Worm (Caenorhabditis elegans): ENCODE data around the gene C09B9.2.

The C09B9.2 gene

DNA sequence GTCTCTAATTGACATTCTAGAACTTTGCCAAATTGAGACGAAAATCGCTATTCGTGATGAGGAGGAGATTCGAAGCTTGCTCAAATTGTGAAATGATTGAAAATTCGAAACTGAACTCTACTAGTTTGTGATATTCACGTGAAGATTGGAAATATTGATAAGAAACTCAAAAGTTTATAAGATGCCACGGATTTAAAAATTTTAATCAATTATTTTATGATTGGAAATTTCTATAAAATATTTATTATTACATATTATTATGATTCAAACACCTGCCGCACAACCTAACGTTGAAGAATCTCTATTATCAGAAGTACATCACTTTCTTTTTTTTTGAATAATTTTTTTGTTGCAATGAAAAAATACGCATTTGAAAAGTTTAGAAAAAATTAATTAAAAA is 40.6 kb upstream of the C09B9.2 start, which contains the start of gene E03H12.7:
TSS of gene E03H12.7 (minus strand) at position 101 of the 400 bp plus-strand sequence.
- no peak for TF ChIP-seq fkh-2 (tag; optimal IDR thresholded peaks at IDR 0.05)
- no peak for TF ChIP-seq zag-1 (tag; optimal IDR thresholded peaks at IDR 0.05)
- TF ChIP-seq ZK546.5 (tag; optimal IDR thresholded peaks at IDR 0.05), result no peak
- TF ChIP-seq nhr-12 (tag; optimal IDR thresholded peaks at IDR 0.05), result no peak

DNA sequence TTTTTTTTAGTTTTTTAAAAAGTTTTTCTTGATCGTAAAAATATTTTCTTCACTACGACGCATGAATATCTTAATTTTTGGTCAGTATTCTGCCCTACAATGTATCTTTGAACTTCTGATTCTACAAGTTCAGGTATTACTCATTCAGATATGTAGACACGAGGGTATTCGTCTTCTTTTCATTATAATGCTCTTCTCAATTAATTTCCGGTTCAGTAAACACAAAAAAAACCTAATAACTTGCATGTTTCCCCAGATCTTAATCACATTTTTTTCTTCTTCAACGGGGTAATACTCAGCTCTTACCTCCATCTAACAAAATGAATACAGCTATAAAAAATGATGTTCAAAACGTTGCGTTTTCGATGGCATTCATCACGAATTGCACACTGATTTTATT is 37.0 kb upstream of the C09B9.2 start, which contains the start of gene str-162:
TSS of gene str-162 (plus strand) at position 301 of the 400 bp plus-strand sequence.
- TF ChIP-seq fkh-2 (tag; optimal IDR thresholded peaks at IDR 0.05) (no peak), elt-3 (tag; optimal IDR thresholded peaks at IDR 0.05) (no peak), nhr-237 (tag; optimal IDR thresholded peaks at IDR 0.05) (no peak), elt-1 (tag; optimal IDR thresholded peaks at IDR 0.05) (no peak), jun-1 (tag; optimal IDR thresholded peaks at IDR 0.05) (no peak), zag-1 (tag; optimal IDR thresholded peaks at IDR 0.05) (no peak), egl-27 (tag; optimal IDR thresholded peaks at IDR 0.05) (no peak), nhr-28 (tag; optimal IDR thresholded peaks at IDR 0.05) (no peak)

DNA sequence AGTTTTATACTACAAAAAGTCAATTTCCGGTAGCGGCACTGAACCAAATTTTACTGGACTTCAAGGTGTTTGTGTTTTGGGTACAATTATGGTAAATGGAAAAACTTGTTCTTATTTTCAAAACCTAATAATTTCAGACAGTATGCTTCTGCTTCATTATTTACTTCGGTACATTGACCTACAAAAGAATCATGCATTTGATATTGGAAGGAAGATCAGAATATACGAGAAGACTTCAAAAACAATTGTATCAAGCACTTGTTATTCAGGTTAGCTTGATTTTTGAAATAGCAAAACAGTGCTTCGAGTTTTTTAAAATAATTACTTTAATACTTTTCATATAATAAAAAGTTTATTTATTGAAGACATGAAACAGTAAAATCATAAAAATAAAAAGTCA is 36.0 kb upstream of the C09B9.2 start:
- TF ChIP-seq ZK546.5 (tag; optimal IDR thresholded peaks at IDR 0.05) (no peak), nhr-12 (tag; optimal IDR thresholded peaks at IDR 0.05) (no peak), ceh-82 (tag; optimal IDR thresholded peaks at IDR 0.05) (no peak), lin-39 (tag; optimal IDR thresholded peaks at IDR 0.05) (no peak), nhr-28 (tag; optimal IDR thresholded peaks at IDR 0.05) (no peak), ama-1 (optimal IDR thresholded peaks at IDR 0.05) (no peak)

DNA sequence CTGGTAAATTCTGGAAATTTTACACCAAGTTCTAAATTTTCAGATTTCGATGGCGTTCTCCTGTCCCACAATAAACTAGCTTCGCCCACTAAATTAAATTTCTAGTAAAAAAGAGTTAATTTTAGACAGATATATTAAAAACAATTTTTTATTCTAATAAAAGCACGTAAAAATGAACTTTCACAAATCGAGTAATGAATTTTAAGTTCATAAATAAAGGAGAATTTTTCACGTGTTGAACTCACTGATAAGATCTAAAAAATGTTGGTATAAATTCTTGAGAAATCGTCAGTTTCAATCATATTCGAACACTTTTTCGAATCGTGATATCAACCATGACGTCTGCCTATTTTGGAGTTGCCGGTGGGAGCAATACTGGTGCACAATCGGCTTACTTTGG is 33.2 kb upstream of the C09B9.2 start, which contains the start of gene ssq-2:
TSS of gene ssq-2 (plus strand) at position 301 of the 400 bp plus-strand sequence.
- TF ChIP-seq aly-2 (tag; optimal IDR thresholded peaks at IDR 0.05) (no peak), fos-1 (tag; optimal IDR thresholded peaks at IDR 0.05) (no peak), ceh-9 (tag; optimal IDR thresholded peaks at IDR 0.05) (no peak), nfya-1 (tag; optimal IDR thresholded peaks at IDR 0.05; ENCODE audit: insufficient read depth) (no peak), elt-2 (tag; optimal IDR thresholded peaks at IDR 0.05) (no peak), elt-1 (tag; optimal IDR thresholded peaks at IDR 0.05) (no peak), nhr-77 (tag; optimal IDR thresholded peaks at IDR 0.05) (no peak), nhr-23 (tag; optimal IDR thresholded peaks at IDR 0.05) (no peak), unc-62 (GFP tag; optimal IDR thresholded peaks at IDR 0.05) (no peak), daf-12 (tag; optimal IDR thresholded peaks at IDR 0.05) (no peak), eor-1 (tag; optimal IDR thresholded peaks at IDR 0.05) (no peak), pha-4 (tag; optimal IDR thresholded peaks at IDR 0.05) (no peak), egl-5 (tag; optimal IDR thresholded peaks at IDR 0.05) (no peak), snpc-4 (tag; optimal IDR thresholded peaks at IDR 0.05) (no peak), elt-3 (tag; optimal IDR thresholded peaks at IDR 0.05) (no peak), nhr-237 (tag; optimal IDR thresholded peaks at IDR 0.05) (no peak), ZK546.5 (tag; optimal IDR thresholded peaks at IDR 0.05) (no peak), ceh-82 (tag; optimal IDR thresholded peaks at IDR 0.05) (no peak), nhr-25 (tag; optimal IDR thresholded peaks at IDR 0.05) (no peak), egl-27 (tag; optimal IDR thresholded peaks at IDR 0.05) (no peak)

DNA sequence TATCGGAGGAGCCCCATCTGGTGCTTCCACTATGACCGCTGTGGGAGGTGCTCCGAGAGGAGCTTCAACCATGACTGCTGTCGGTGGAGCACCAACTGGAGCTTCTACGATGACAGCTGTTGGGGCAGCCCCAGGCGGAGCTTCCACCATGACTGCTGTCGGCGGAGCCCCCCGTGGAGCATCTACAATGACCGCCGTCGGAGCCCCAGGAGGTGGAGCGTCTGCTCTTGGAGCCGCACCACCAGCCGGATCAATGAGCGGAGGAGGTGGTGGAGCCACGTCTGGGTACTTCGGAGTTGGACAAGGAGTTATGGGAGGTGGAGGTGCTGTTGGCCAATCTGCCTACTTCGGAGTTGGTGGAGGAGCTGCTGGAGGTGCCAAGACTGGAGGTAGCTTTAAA is 32.1 kb upstream of the C09B9.2 start:
- TF ChIP-seq tbx-2 (tag; optimal IDR thresholded peaks at IDR 0.05) (no peak), snpc-4 (tag; optimal IDR thresholded peaks at IDR 0.05) (no peak), ztf-11 (tag; optimal IDR thresholded peaks at IDR 0.05) (no peak), fos-1 (tag; optimal IDR thresholded peaks at IDR 0.05) (no peak), nhr-43 (tag; optimal IDR thresholded peaks at IDR 0.05; ENCODE audit: poor library complexity, severe bottlenecking) (no peak), fkh-10 (GFP tag; optimal IDR thresholded peaks at IDR 0.05) (no peak), nhr-77 (tag; optimal IDR thresholded peaks at IDR 0.05) (no peak), hmg-11 (tag; optimal IDR thresholded peaks at IDR 0.05) (no peak), fkh-2 (tag; optimal IDR thresholded peaks at IDR 0.05) (no peak), nhr-28 (tag; optimal IDR thresholded peaks at IDR 0.05) (no peak), egl-5 (tag; optimal IDR thresholded peaks at IDR 0.05) (no peak), sea-2 (GFP tag; optimal IDR thresholded peaks at IDR 0.05) (no peak), aly-2 (tag; optimal IDR thresholded peaks at IDR 0.05) (no peak), mml-1 (tag; optimal IDR thresholded peaks at IDR 0.05) (no peak), nhr-11 (tag; optimal IDR thresholded peaks at IDR 0.05) (no peak)
